Worm (Caenorhabditis elegans) whole organism, L4 larva: Measurements from ENCODE around the gene pept-2.

Experiments used
- F10B5.3 ChIP-seq: sonication (generic microtip); optimal IDR thresholded peaks from 2 replicates; lab custom pipeline; 2016; ENCODE audit warnings: mild to moderate bottlenecking, missing genetic modification characterization, missing compliant biosample characterization
- R02D3.7 ChIP-seq: fragments of 150-350 bp; sonication (generic microtip); optimal IDR thresholded peaks from 3 replicates; lab custom pipeline; 2014; ENCODE audit warnings: missing biosample characterization, missing genetic modification characterization
- Y75B8A.6 ChIP-seq: fragments of 200-800 bp; sonication (Bioruptor generic); IDR thresholded peaks from 2 replicates; pipeline ENCODE4 v1.3.6; 2022; ENCODE audit warnings: missing genetic modification reagents, missing genetic modification characterization, missing compliant biosample characterization
- ZK546.5 ChIP-seq, 2 experiments: sonication (generic microtip); optimal IDR thresholded peaks; 2 replicates each; lab custom pipeline; 2017; ENCODE audit warnings: missing biosample characterization in 2 of 2, missing genetic modification characterization in 2 of 2
- aly-2 ChIP-seq: sonication (generic microtip); optimal IDR thresholded peaks from 2 replicates; lab custom pipeline; 2018; ENCODE audit warnings: missing biosample characterization, missing genetic modification characterization
- arid-1 ChIP-seq: fragments of 200-800 bp; sonication (Bioruptor generic); conservative IDR thresholded peaks from 2 replicates; pipeline ENCODE4 v1.3.6; 2022; ENCODE audit warnings: missing genetic modification reagents, missing genetic modification characterization, missing compliant biosample characterization
- ceh-44 ChIP-seq: fragments of 200-800 bp; sonication (Bioruptor generic); IDR thresholded peaks from 2 replicates; pipeline ENCODE4 v1.3.6; 2022; ENCODE audit warnings: missing genetic modification reagents, missing genetic modification characterization, missing compliant biosample characterization
- cey-2 ChIP-seq: sonication (generic microtip); optimal IDR thresholded peaks from 3 replicates; lab custom pipeline; 2017; ENCODE audit warnings: missing genetic modification characterization, mild to moderate bottlenecking, missing compliant biosample characterization, antibody characterized with exemption, borderline replicate concordance; ENCODE audit not compliant: insufficient read depth
- daf-19 ChIP-seq: fragments of 200-800 bp; sonication (Bioruptor generic); conservative IDR thresholded peaks from 2 replicates; pipeline ENCODE4 v1.3.6; 2022; ENCODE audit warnings: missing genetic modification characterization, missing compliant biosample characterization
- daf-8 ChIP-seq: fragments of 200-800 bp; sonication (Bioruptor generic); IDR thresholded peaks from 2 replicates; pipeline ENCODE4 v1.3.6; 2022; ENCODE audit warnings: missing genetic modification characterization, missing compliant biosample characterization
- dve-1 ChIP-seq: sonication (generic microtip); optimal IDR thresholded peaks from 2 replicates; lab custom pipeline; 2017; ENCODE audit warnings: antibody characterized with exemption, mild to moderate bottlenecking, missing genetic modification characterization, missing compliant biosample characterization; ENCODE audit not compliant: insufficient read depth
- fos-1 ChIP-seq: fragments of 150-350 bp; optimal IDR thresholded peaks from 2 replicates; lab custom pipeline; 2014; ENCODE audit warnings: missing biosample characterization, missing genetic modification characterization
- gei-8 ChIP-seq: fragments of 200-800 bp; sonication (Bioruptor generic); optimal IDR thresholded peaks from 2 replicates; lab custom pipeline; 2018; ENCODE audit warnings: mild to moderate bottlenecking, missing genetic modification characterization, missing compliant biosample characterization
- hmg-1.1 ChIP-seq: fragments of 200-800 bp; sonication (Bioruptor generic); IDR thresholded peaks from 2 replicates; pipeline ENCODE4 v1.3.6; 2022; ENCODE audit warnings: missing genetic modification reagents, missing genetic modification characterization, missing compliant biosample characterization
- jun-1 ChIP-seq: fragments of 150-350 bp; optimal IDR thresholded peaks from 2 replicates; lab custom pipeline; 2014; ENCODE audit warnings: missing biosample characterization, missing genetic modification reagents, missing genetic modification characterization
- lin-1 ChIP-seq: fragments of 200-800 bp; sonication (Bioruptor generic); IDR thresholded peaks from 2 replicates; pipeline ENCODE4 v1.3.6; 2022; ENCODE audit warnings: missing genetic modification reagents, missing genetic modification characterization, missing compliant biosample characterization
- lin-15B ChIP-seq: fragments of 150-350 bp; sonication (generic microtip); optimal IDR thresholded peaks from 3 replicates; lab custom pipeline; 2014; ENCODE audit warnings: missing biosample characterization, missing genetic modification characterization
- lin-29 ChIP-seq: fragments of 200-800 bp; sonication (Bioruptor generic); IDR thresholded peaks from 2 replicates; pipeline ENCODE4 v1.3.6; 2022; ENCODE audit warnings: missing genetic modification reagents, missing genetic modification characterization, missing compliant biosample characterization
- lin-39 ChIP-seq: fragments of 150-350 bp; optimal IDR thresholded peaks from 2 replicates; lab custom pipeline; 2014; ENCODE audit warnings: missing biosample characterization, missing genetic modification reagents, missing genetic modification characterization
- madf-5 ChIP-seq, 2 experiments: fragments of 200-800 bp; sonication (Bioruptor generic); IDR thresholded peaks; 2 replicates each; pipeline ENCODE4 v1.3.6; 2022; ENCODE audit warnings: missing compliant biosample characterization in 2 of 2, missing genetic modification characterization in 2 of 2
- madf-9 ChIP-seq: fragments of 200-800 bp; sonication (Bioruptor generic); conservative IDR thresholded peaks from 2 replicates; pipeline ENCODE4 v1.3.6; 2022; ENCODE audit warnings: missing genetic modification reagents, missing genetic modification characterization, missing compliant biosample characterization
- mdt-29 ChIP-seq: fragments of 200-800 bp; sonication (Bioruptor generic); IDR thresholded peaks from 2 replicates; pipeline ENCODE4 v1.3.6; 2022; ENCODE audit warnings: missing genetic modification reagents, missing genetic modification characterization, missing compliant biosample characterization
- nhr-11 ChIP-seq: fragments of 150-350 bp; optimal IDR thresholded peaks from 2 replicates; lab custom pipeline; 2014; ENCODE audit warnings: missing biosample characterization, missing genetic modification characterization
- nhr-111 ChIP-seq: fragments of 200-800 bp; sonication (Bioruptor generic); optimal IDR thresholded peaks from 2 replicates; lab custom pipeline; 2018; ENCODE audit warnings: mild to moderate bottlenecking, missing genetic modification characterization, missing compliant biosample characterization
- nhr-237 ChIP-seq: sonication (generic microtip); optimal IDR thresholded peaks from 2 replicates; lab custom pipeline; 2017; ENCODE audit warnings: missing biosample characterization, missing genetic modification characterization
- nhr-28 ChIP-seq: fragments of 150-350 bp; optimal IDR thresholded peaks from 2 replicates; lab custom pipeline; 2014; ENCODE audit warnings: missing biosample characterization, missing genetic modification characterization
- nhr-41 ChIP-seq: fragments of 200-800 bp; sonication (Bioruptor generic); IDR thresholded peaks from 2 replicates; pipeline ENCODE4 v1.3.6; 2022; ENCODE audit warnings: missing genetic modification reagents, missing genetic modification characterization, missing compliant biosample characterization
- nhr-42 ChIP-seq: fragments of 200-800 bp; sonication (Bioruptor generic); IDR thresholded peaks from 2 replicates; pipeline ENCODE4 v1.3.6; 2022; ENCODE audit warnings: missing genetic modification characterization, missing compliant biosample characterization
- nhr-48 ChIP-seq: sonication (generic microtip); optimal IDR thresholded peaks from 2 replicates; lab custom pipeline; 2016; ENCODE audit warnings: mild to moderate bottlenecking, missing genetic modification characterization, missing compliant biosample characterization
- php-3 ChIP-seq: fragments of 200-800 bp; sonication (Bioruptor generic); IDR thresholded peaks from 2 replicates; pipeline ENCODE4 v1.3.6; 2022; ENCODE audit warnings: missing genetic modification reagents, missing genetic modification characterization, missing compliant biosample characterization
- rbr-2 ChIP-seq: sonication (generic microtip); optimal IDR thresholded peaks from 2 replicates; lab custom pipeline; 2016; ENCODE audit warnings: missing genotype, missing genetic modification characterization, missing compliant biosample characterization
- saeg-2 ChIP-seq: fragments of 200-800 bp; sonication (Bioruptor generic); IDR thresholded peaks from 2 replicates; pipeline ENCODE4 v1.3.6; 2022; ENCODE audit warnings: missing genetic modification reagents, missing genetic modification characterization, missing compliant biosample characterization
- sdz-12 ChIP-seq: fragments of 200-800 bp; sonication (Bioruptor generic); optimal IDR thresholded peaks from 2 replicates; lab custom pipeline; 2018; ENCODE audit warnings: mild to moderate bottlenecking, missing genetic modification characterization, missing compliant biosample characterization
- skn-1 ChIP-seq: fragments of 150-350 bp; optimal IDR thresholded peaks from 2 replicates; lab custom pipeline; 2014; ENCODE audit warnings: missing biosample characterization, missing genetic modification characterization
- snpc-1.2 ChIP-seq: fragments of 200-800 bp; sonication (Bioruptor generic); IDR thresholded peaks from 2 replicates; pipeline ENCODE4 v1.3.6; 2022; ENCODE audit warnings: missing genetic modification reagents, missing genetic modification characterization, missing compliant biosample characterization
- spr-1 ChIP-seq: sonication (generic microtip); optimal IDR thresholded peaks from 2 replicates; lab custom pipeline; 2016; ENCODE audit warnings: mild to moderate bottlenecking, missing genetic modification characterization, missing compliant biosample characterization
- spr-3 ChIP-seq: fragments of 200-800 bp; sonication (Bioruptor generic); optimal IDR thresholded peaks from 2 replicates; lab custom pipeline; 2018; ENCODE audit warnings: mild to moderate bottlenecking, missing genetic modification characterization, missing compliant biosample characterization
- tag-97 ChIP-seq: fragments of 200-800 bp; sonication (Bioruptor generic); IDR thresholded peaks from 2 replicates; pipeline ENCODE4 v1.3.6; 2022; ENCODE audit warnings: missing genetic modification characterization, missing compliant biosample characterization
- unc-130 ChIP-seq: sonication (generic microtip); optimal IDR thresholded peaks from 2 replicates; lab custom pipeline; 2016; ENCODE audit warnings: missing genetic modification reagents, missing genetic modification characterization, missing compliant biosample characterization
- unc-39 ChIP-seq: sonication (generic microtip); optimal IDR thresholded peaks from 2 replicates; lab custom pipeline; 2017; ENCODE audit warnings: missing biosample characterization, missing genetic modification characterization
- unc-62 ChIP-seq, 3 experiments: fragments of 150-350 bp in 1 of 3; sonication (generic microtip); optimal IDR thresholded peaks in 2 of 3; peaks in 1 of 3; 1 replicate in 1 of 3; 2 replicates in 2 of 3; lab custom pipeline; 2014 to 2017; ENCODE audit warnings: missing biosample characterization in 3 of 3, missing genetic modification characterization in 3 of 3, missing genetic modification reagents in 3 of 3, missing genotype in 1 of 3
- vab-7 ChIP-seq: fragments of 200-800 bp; sonication (Bioruptor generic); IDR thresholded peaks from 2 replicates; pipeline ENCODE4 v1.3.6; 2022; ENCODE audit warnings: missing genetic modification reagents, missing genetic modification characterization, missing compliant biosample characterization
- zag-1 ChIP-seq: fragments of 150-350 bp; optimal IDR thresholded peaks from 2 replicates; lab custom pipeline; 2014; ENCODE audit warnings: missing biosample characterization, missing genetic modification characterization
- ztf-11 ChIP-seq: fragments of 150-350 bp; optimal IDR thresholded peaks from 2 replicates; lab custom pipeline; 2014; ENCODE audit warnings: missing biosample characterization, missing genetic modification characterization

Gene pept-2

DNA sequence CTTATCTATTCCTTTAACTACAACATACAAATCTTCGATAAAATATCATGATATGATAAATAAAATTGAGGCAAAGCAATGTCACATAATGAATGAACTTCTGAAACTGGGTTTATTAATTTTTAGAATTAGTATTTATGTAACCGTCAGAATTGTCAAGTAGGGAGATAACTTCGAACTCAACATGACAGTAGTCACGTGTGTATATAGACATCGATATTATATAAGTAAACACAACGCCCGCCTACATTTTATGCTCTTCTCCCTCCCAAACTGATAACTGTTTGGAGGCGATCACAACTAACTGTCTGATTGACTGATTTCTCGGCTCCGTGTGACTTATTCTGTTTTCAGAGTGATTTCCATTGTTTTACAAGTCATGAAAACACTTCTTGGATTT is 29.1 kb upstream of the pept-2 start, which contains the start of gene ugt-54 (continued):
- no peak for TF ChIP-seq sdz-12 (GFP tag; lab: Kevin White, UChicago)
- no peak for TF ChIP-seq lin-29 (GFP tag; lab: Robert Waterston, UW)
- TF ChIP-seq mdt-29 (GFP tag; lab: Robert Waterston, UW), result no peak
- TF ChIP-seq lin-1 (GFP tag; lab: Robert Waterston, UW), result no peak
- TF ChIP-seq jun-1 (tag; lab: Kevin White, UChicago), result no peak
- no peak for TF ChIP-seq hmg-1.1
- TF ChIP-seq lin-15B (tag; lab: Kevin White, UChicago), result no peak
- TF ChIP-seq rbr-2 (tag; lab: Kevin White, UChicago), result no peak
- peak; percentile 63; the same call in 1 of the 2 replicates for TF ChIP-seq php-3 (GFP tag; lab: Robert Waterston, UW)
- no peak for TF ChIP-seq aly-2
- TF ChIP-seq lin-39 (tag; lab: Kevin White, UChicago), result no peak
- no peak for TF ChIP-seq ceh-44 (GFP tag; lab: Robert Waterston, UW)
- no peak for TF ChIP-seq snpc-1.2 (GFP tag; lab: Robert Waterston, UW)
- no peak for TF ChIP-seq spr-1 (tag; lab: Kevin White, UChicago)
- no peak for TF ChIP-seq Y75B8A.6
- TF ChIP-seq F10B5.3 (tag; lab: Kevin White, UChicago), result no peak
- no peak for TF ChIP-seq nhr-11 (tag; lab: Kevin White, UChicago)
- TF ChIP-seq dve-1, result peak; percentile 72
- no peak for TF ChIP-seq arid-1 (GFP tag; lab: Robert Waterston, UW)
- TF ChIP-seq ZK546.5 (tag; optimal IDR thresholded peaks at IDR 0.05; lab: Kevin White, UChicago), result no peak
- no peak for TF ChIP-seq cey-2
- TF ChIP-seq zag-1 (tag; lab: Kevin White, UChicago), result no peak
- TF ChIP-seq unc-62 (GFP tag; optimal IDR thresholded peaks at IDR 0.05 in 1 of 2; lab: Kevin White, UChicago), result no peak
- no peak for TF ChIP-seq unc-62 (tag; optimal IDR thresholded peaks at IDR 0.05; lab: Kevin White, UChicago)
- TF ChIP-seq nhr-41 (GFP tag; lab: Robert Waterston, UW), result no peak
- TF ChIP-seq nhr-237 (tag; lab: Kevin White, UChicago), result no peak
- TF ChIP-seq madf-5 (GFP tag; IDR thresholded peaks at IDR 0.05; lab: Robert Waterston, UW), result no peak
- no peak for TF ChIP-seq R02D3.7 (tag; lab: Kevin White, UChicago)
- TF ChIP-seq daf-8 (GFP tag; lab: Robert Waterston, UW), result no peak
- no peak for TF ChIP-seq nhr-42 (GFP tag; lab: Robert Waterston, UW)
- no peak for TF ChIP-seq madf-9 (GFP tag; lab: Robert Waterston, UW)
- TF ChIP-seq fos-1, result no peak
- no peak for TF ChIP-seq skn-1 (tag; lab: Kevin White, UChicago)
- TF ChIP-seq unc-39 (tag; lab: Kevin White, UChicago), result no peak
- no peak for TF ChIP-seq gei-8
- TF ChIP-seq nhr-48, result peak; percentile 57
- TF ChIP-seq tag-97 (GFP tag; lab: Robert Waterston, UW), result no peak
- no peak for TF ChIP-seq nhr-111 (GFP tag; lab: Kevin White, UChicago)
- no peak for TF ChIP-seq saeg-2 (GFP tag; lab: Robert Waterston, UW)
- peak; percentile 68 for TF ChIP-seq nhr-28 (tag; lab: Kevin White, UChicago)
- TF ChIP-seq daf-19, result no peak
- no peak for TF ChIP-seq spr-3 (GFP tag; lab: Kevin White, UChicago)
- TF ChIP-seq unc-130 (GFP tag; lab: Kevin White, UChicago), result no peak
- no peak for TF ChIP-seq vab-7
- no peak for TF ChIP-seq ztf-11
- TF ChIP-seq, all 104 proteins: peak for 10
